Fruit fly (Drosophila melanogaster): ENCODE results near the gene CG2818.

CG2818 gene

DNA sequence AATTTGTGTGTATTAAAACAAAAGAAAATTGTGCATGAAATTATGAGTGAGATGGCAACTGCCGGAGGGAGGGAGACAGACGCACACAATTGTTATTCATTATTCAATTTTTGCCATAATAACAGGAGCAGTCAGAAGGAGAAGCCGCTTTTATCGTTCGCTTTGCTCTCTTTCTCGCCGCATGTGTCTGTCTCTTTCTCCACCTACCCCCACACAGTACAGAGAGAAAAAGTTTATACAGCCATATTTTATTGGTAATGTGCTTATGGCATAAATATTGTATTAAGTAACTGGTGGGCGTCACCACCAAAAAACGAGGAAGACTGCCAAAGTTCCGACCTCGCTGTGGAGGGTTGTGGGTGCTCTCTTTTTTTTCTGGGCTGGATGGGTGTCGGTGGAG, 30.7 kb upstream of the CG2818 start:
- TF ChIP-seq pad (GFP tag; optimal IDR thresholded peaks at IDR 0.05) (no peak), Clk (GFP tag; optimal IDR thresholded peaks at IDR 0.05) (no peak), CG11617 (GFP tag; optimal IDR thresholded peaks at IDR 0.05) (no peak), Hr96 (GFP tag; optimal IDR thresholded peaks at IDR 0.05) (no peak), CG33017 (tag; optimal IDR thresholded peaks at IDR 0.05) (no peak), CG14711 (tag; optimal IDR thresholded peaks at IDR 0.05) (no peak), ovo (GFP tag; optimal IDR thresholded peaks at IDR 0.05) (no peak), Crg-1 (GFP tag; optimal IDR thresholded peaks at IDR 0.05) (no peak)

dm6 chr2L:3685139-3685851, 27.9 kb upstream of the CG2818 start:
- TF ChIP-seq cic (GFP tag; optimal IDR thresholded peaks at IDR 0.05), result no peak
- no peak for TF ChIP-seq CG12768 (GFP tag; optimal IDR thresholded peaks at IDR 0.05)
- no peak for TF ChIP-seq CG11617 (GFP tag; optimal IDR thresholded peaks at IDR 0.05)
- TF ChIP-seq kay (GFP tag; ENCODE audit: borderline replicate concordance), result no peak
- no peak for TF ChIP-seq Crg-1 (GFP tag; optimal IDR thresholded peaks at IDR 0.05)
- TF ChIP-seq Hr96 (GFP tag; optimal IDR thresholded peaks at IDR 0.05), result no peak
- no peak for TF ChIP-seq tj (GFP tag; optimal IDR thresholded peaks at IDR 0.05)
- TF ChIP-seq bab1 (GFP tag; optimal IDR thresholded peaks at IDR 0.05), result no peak
- no peak for TF ChIP-seq toe (GFP tag; optimal IDR thresholded peaks at IDR 0.05)
- TF ChIP-seq Mnt (GFP tag; optimal IDR thresholded peaks at IDR 0.05), result no peak
- TF ChIP-seq ovo (GFP tag; optimal IDR thresholded peaks at IDR 0.05), result no peak
- no peak for TF ChIP-seq Clk (GFP tag; optimal IDR thresholded peaks at IDR 0.05)
- TF ChIP-seq pad (GFP tag; optimal IDR thresholded peaks at IDR 0.05), result no peak
- no peak for TF ChIP-seq CG7045 (GFP tag; optimal IDR thresholded peaks at IDR 0.05)
- no peak for TF ChIP-seq CG7101 (tag; optimal IDR thresholded peaks at IDR 0.05)
- TF ChIP-seq cnc (optimal IDR thresholded peaks at IDR 0.05), result no peak
- TF ChIP-seq CG1620 (GFP tag; optimal IDR thresholded peaks at IDR 0.05), result no peak
- no peak for TF ChIP-seq CG14711 (tag; optimal IDR thresholded peaks at IDR 0.05)
- no peak for TF ChIP-seq CG33017 (tag; optimal IDR thresholded peaks at IDR 0.05)

dm6 chr2L:3692466-3692865, 20.7 kb upstream of the CG2818 start, which contains the start of gene CG16704:
Gene CG16704, minus strand, starts transcription at chr2L:3692587.
- TF ChIP-seq Hr96 (GFP tag; optimal IDR thresholded peaks at IDR 0.05) (no peak), toe (GFP tag; optimal IDR thresholded peaks at IDR 0.05) (no peak), CG11617 (GFP tag; optimal IDR thresholded peaks at IDR 0.05) (no peak), CG5204 (GFP tag; optimal IDR thresholded peaks at IDR 0.05) (no peak), Crg-1 (GFP tag; optimal IDR thresholded peaks at IDR 0.05) (no peak), CG14711 (tag; optimal IDR thresholded peaks at IDR 0.05) (no peak), CG7101 (tag; optimal IDR thresholded peaks at IDR 0.05) (no peak), CG33017 (tag; optimal IDR thresholded peaks at IDR 0.05) (no peak), cic (GFP tag; optimal IDR thresholded peaks at IDR 0.05) (no peak), ovo (GFP tag; optimal IDR thresholded peaks at IDR 0.05) (no peak)

dm6 chr2L:3693082-3693481, 20.1 kb upstream of the CG2818 start, which contains the start of gene CG3513:
Gene CG3513, minus strand, starts transcription at chr2L:3693182.
- TF ChIP-seq CG11617 (GFP tag; optimal IDR thresholded peaks at IDR 0.05) (no peak), toe (GFP tag; optimal IDR thresholded peaks at IDR 0.05) (no peak), CG14711 (tag; optimal IDR thresholded peaks at IDR 0.05) (no peak), ovo (GFP tag; optimal IDR thresholded peaks at IDR 0.05) (no peak), CG1620 (GFP tag; optimal IDR thresholded peaks at IDR 0.05) (no peak), Crg-1 (GFP tag; optimal IDR thresholded peaks at IDR 0.05) (no peak), CG5204 (GFP tag; optimal IDR thresholded peaks at IDR 0.05) (no peak), Hr96 (GFP tag; optimal IDR thresholded peaks at IDR 0.05) (no peak), CG33017 (tag; optimal IDR thresholded peaks at IDR 0.05) (no peak), CG12768 (GFP tag; optimal IDR thresholded peaks at IDR 0.05) (no peak), tj (GFP tag; optimal IDR thresholded peaks at IDR 0.05) (no peak), Mnt (GFP tag; optimal IDR thresholded peaks at IDR 0.05) (no peak), cnc (optimal IDR thresholded peaks at IDR 0.05) (no peak), pad (GFP tag; optimal IDR thresholded peaks at IDR 0.05) (no peak), bab1 (GFP tag; optimal IDR thresholded peaks at IDR 0.05) (no peak)

DNA sequence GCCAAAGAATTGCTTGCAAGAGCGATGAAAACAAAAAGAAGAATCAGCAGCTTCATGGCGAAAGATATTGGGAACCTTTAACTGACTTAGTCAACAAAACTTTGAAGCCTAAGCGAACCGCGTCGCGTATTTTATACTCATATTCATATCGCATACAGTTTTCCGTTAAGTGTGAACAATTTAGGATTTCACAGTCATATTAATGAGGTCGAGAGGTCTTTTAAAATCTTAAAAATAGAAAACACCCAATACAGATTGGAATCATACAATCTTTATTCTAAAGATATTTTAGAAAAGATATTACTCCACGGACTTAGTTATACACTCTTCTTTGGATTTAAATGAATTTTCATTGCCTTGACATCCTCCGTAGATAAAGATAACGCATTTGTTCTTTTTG, 19.4 kb upstream of the CG2818 start, which contains the start of gene Acp24A4:
Gene Acp24A4 (minus strand): TSS at position 101 of the 400 bp plus-strand sequence.
- no peak for TF ChIP-seq cic (GFP tag; optimal IDR thresholded peaks at IDR 0.05)
- TF ChIP-seq CG7101 (tag; optimal IDR thresholded peaks at IDR 0.05), result no peak
- no peak for TF ChIP-seq Hr96 (GFP tag; optimal IDR thresholded peaks at IDR 0.05)
- TF ChIP-seq CG5204 (GFP tag; optimal IDR thresholded peaks at IDR 0.05), result no peak
- TF ChIP-seq CG14711 (tag; optimal IDR thresholded peaks at IDR 0.05), result no peak
- no peak for TF ChIP-seq kay (GFP tag; ENCODE audit: borderline replicate concordance)
- TF ChIP-seq pad (GFP tag; optimal IDR thresholded peaks at IDR 0.05), result no peak
- TF ChIP-seq CG1620 (GFP tag; optimal IDR thresholded peaks at IDR 0.05), result no peak
- no peak for TF ChIP-seq tj (GFP tag; optimal IDR thresholded peaks at IDR 0.05)

- TF ChIP-seq pad (GFP tag; optimal IDR thresholded peaks at IDR 0.05) (no peak), Hr96 (GFP tag; optimal IDR thresholded peaks at IDR 0.05) (no peak), bab1 (GFP tag; optimal IDR thresholded peaks at IDR 0.05) (no peak), Crg-1 (GFP tag; optimal IDR thresholded peaks at IDR 0.05) (no peak), CG14711 (tag; optimal IDR thresholded peaks at IDR 0.05) (no peak), Clk (GFP tag; optimal IDR thresholded peaks at IDR 0.05) (no peak), CG5204 (GFP tag; optimal IDR thresholded peaks at IDR 0.05) (no peak), CG11617 (GFP tag; optimal IDR thresholded peaks at IDR 0.05) (no peak), toe (GFP tag; optimal IDR thresholded peaks at IDR 0.05) (no peak), CG33017 (tag; optimal IDR thresholded peaks at IDR 0.05) (no peak)
These were observed 18.2 kb upstream of the CG2818 start, which contains the start of gene CG43165 for dm6 chr2L:3694920-3695319. Gene CG43165, minus strand, starts transcription at chr2L:3695020.
